Worm (Caenorhabditis elegans) whole organism, late embryonic: ENCODE data around the gene str-155.

ENCODE experiments used
- C08G9.2 ChIP-seq: sonication (generic microtip); optimal IDR thresholded peaks from 2 replicates; lab custom pipeline; 2016; ENCODE audit warnings: mild to moderate bottlenecking, missing genetic modification characterization, moderate library complexity, missing compliant biosample characterization
- F13H6.1 ChIP-seq: sonication (generic microtip); optimal IDR thresholded peaks from 2 replicates; lab custom pipeline; 2016; ENCODE audit warnings: missing genetic modification characterization, missing compliant biosample characterization
- Y22D7AL.16 ChIP-seq: sonication (generic microtip); optimal IDR thresholded peaks from 2 replicates; lab custom pipeline; 2016; ENCODE audit warnings: missing genetic modification characterization, missing compliant biosample characterization
- ahr-1 ChIP-seq: sonication (generic microtip); optimal IDR thresholded peaks from 2 replicates; lab custom pipeline; 2016; ENCODE audit warnings: missing genetic modification characterization, missing compliant biosample characterization
- ceh-19 ChIP-seq: fragments of 200-800 bp; sonication (Bioruptor generic); optimal IDR thresholded peaks from 2 replicates; lab custom pipeline; 2018; ENCODE audit warnings: mild to moderate bottlenecking, missing genetic modification characterization, missing compliant biosample characterization
- ceh-2 ChIP-seq: sonication (generic microtip); optimal IDR thresholded peaks from 2 replicates; lab custom pipeline; 2016; ENCODE audit warnings: missing genotype, missing genetic modification characterization, missing compliant biosample characterization
- ceh-22 ChIP-seq: sonication (generic microtip); optimal IDR thresholded peaks from 2 replicates; lab custom pipeline; 2017; ENCODE audit warnings: missing biosample characterization, missing genetic modification characterization
- ceh-24 ChIP-seq: sonication (generic microtip); optimal IDR thresholded peaks from 2 replicates; lab custom pipeline; 2016; ENCODE audit warnings: mild to moderate bottlenecking, missing genetic modification characterization, missing compliant biosample characterization
- ceh-30 ChIP-seq: fragments of 150-350 bp; optimal IDR thresholded peaks from 2 replicates; lab custom pipeline; 2014; ENCODE audit warnings: missing biosample characterization, missing genetic modification characterization
- ceh-31 ChIP-seq: sonication (generic microtip); optimal IDR thresholded peaks from 2 replicates; lab custom pipeline; 2016; ENCODE audit warnings: missing genetic modification characterization, missing compliant biosample characterization
- ceh-34 ChIP-seq: sonication (generic microtip); optimal IDR thresholded peaks from 2 replicates; lab custom pipeline; 2016; ENCODE audit warnings: mild to moderate bottlenecking, missing genetic modification characterization, missing compliant biosample characterization
- ceh-48 ChIP-seq: sonication (generic microtip); optimal IDR thresholded peaks from 2 replicates; lab custom pipeline; 2016; ENCODE audit warnings: missing genetic modification characterization, inconsistent platforms, missing compliant biosample characterization
- ceh-9 ChIP-seq: sonication (generic microtip); optimal IDR thresholded peaks from 2 replicates; lab custom pipeline; 2016; ENCODE audit warnings: mild to moderate bottlenecking, missing genetic modification characterization, inconsistent platforms, missing compliant biosample characterization
- dve-1 ChIP-seq: sonication (generic microtip); optimal IDR thresholded peaks from 2 replicates; lab custom pipeline; 2017; ENCODE audit warnings: antibody characterized with exemption, mild to moderate bottlenecking, missing genetic modification characterization, missing compliant biosample characterization
- elt-2 ChIP-seq: sonication (generic microtip); optimal IDR thresholded peaks from 2 replicates; lab custom pipeline; 2016; ENCODE audit warnings: missing genetic modification reagents, missing genetic modification characterization, missing compliant biosample characterization
- elt-4 ChIP-seq: sonication (generic microtip); optimal IDR thresholded peaks from 2 replicates; lab custom pipeline; 2016; ENCODE audit warnings: missing genetic modification characterization, missing compliant biosample characterization
- fkh-10 ChIP-seq: fragments of 150-350 bp; optimal IDR thresholded peaks from 2 replicates; lab custom pipeline; 2014; ENCODE audit warnings: missing biosample characterization, missing genetic modification reagents, missing genetic modification characterization
- fkh-6 ChIP-seq: sonication (generic microtip); optimal IDR thresholded peaks from 2 replicates; lab custom pipeline; 2016; ENCODE audit warnings: missing genetic modification characterization, missing compliant biosample characterization
- hlh-13 ChIP-seq: fragments of 200-800 bp; sonication (Bioruptor generic); optimal IDR thresholded peaks from 2 replicates; lab custom pipeline; 2018; ENCODE audit warnings: mild to moderate bottlenecking, missing genetic modification characterization, missing compliant biosample characterization
- hlh-15 ChIP-seq: sonication (generic microtip); optimal IDR thresholded peaks from 2 replicates; lab custom pipeline; 2016; ENCODE audit warnings: missing genetic modification characterization, missing compliant biosample characterization
- hlh-30 ChIP-seq: sonication (generic microtip); optimal IDR thresholded peaks from 2 replicates; lab custom pipeline; 2017; ENCODE audit warnings: antibody characterized with exemption, missing genetic modification characterization, missing compliant biosample characterization; ENCODE audit not compliant: insufficient read depth
- hlh-6 ChIP-seq: sonication (generic microtip); optimal IDR thresholded peaks from 2 replicates; lab custom pipeline; 2016; ENCODE audit warnings: missing genotype, missing genetic modification characterization, missing compliant biosample characterization
- lin-11 ChIP-seq: fragments of 200-800 bp; sonication (Bioruptor generic); optimal IDR thresholded peaks from 2 replicates; lab custom pipeline; 2018; ENCODE audit warnings: mild to moderate bottlenecking, missing genetic modification characterization, missing compliant biosample characterization
- madf-2 ChIP-seq: sonication (generic microtip); optimal IDR thresholded peaks from 2 replicates; lab custom pipeline; 2017; ENCODE audit warnings: missing genetic modification characterization, missing compliant biosample characterization
- mec-3 ChIP-seq: sonication (generic microtip); optimal IDR thresholded peaks from 2 replicates; lab custom pipeline; 2016; ENCODE audit warnings: borderline replicate concordance, missing genetic modification characterization, missing compliant biosample characterization
- nhr-232 ChIP-seq: sonication (generic microtip); optimal IDR thresholded peaks from 2 replicates; lab custom pipeline; 2016; ENCODE audit warnings: missing genetic modification characterization, missing compliant biosample characterization
- odd-2 ChIP-seq: sonication (generic microtip); optimal IDR thresholded peaks from 2 replicates; lab custom pipeline; 2017; ENCODE audit warnings: antibody characterized with exemption, mild to moderate bottlenecking, missing genetic modification characterization, missing compliant biosample characterization
- pag-3 ChIP-seq: sonication (generic microtip); optimal IDR thresholded peaks from 2 replicates; lab custom pipeline; 2016; ENCODE audit warnings: missing compliant biosample characterization, missing genetic modification characterization, borderline replicate concordance
- pat-9 ChIP-seq: fragments of 200-800 bp; sonication (Bioruptor generic); optimal IDR thresholded peaks from 2 replicates; lab custom pipeline; 2018; ENCODE audit warnings: mild to moderate bottlenecking, missing genetic modification characterization, moderate library complexity, missing compliant biosample characterization
- pha-4 ChIP-seq: fragments of 150-350 bp; optimal IDR thresholded peaks from 2 replicates; lab custom pipeline; 2018; ENCODE audit warnings: missing biosample characterization, missing genetic modification reagents, missing genetic modification characterization
- rnt-1 ChIP-seq: sonication (generic microtip); optimal IDR thresholded peaks from 2 replicates; lab custom pipeline; 2016; ENCODE audit warnings: missing genetic modification characterization, missing compliant biosample characterization
- sdc-2 ChIP-seq: sonication (generic microtip); optimal IDR thresholded peaks from 2 replicates; lab custom pipeline; 2016; ENCODE audit warnings: missing genotype, missing genetic modification characterization, missing compliant biosample characterization
- sox-4 ChIP-seq: sonication (generic microtip); optimal IDR thresholded peaks from 2 replicates; lab custom pipeline; 2017; ENCODE audit warnings: mild to moderate bottlenecking, missing genetic modification characterization, inconsistent platforms, missing compliant biosample characterization
- syd-9 ChIP-seq: sonication (generic microtip); optimal IDR thresholded peaks from 2 replicates; lab custom pipeline; 2016; ENCODE audit warnings: mild to moderate bottlenecking, missing genetic modification characterization, moderate library complexity, missing compliant biosample characterization
- tbx-7 ChIP-seq: sonication (generic microtip); optimal IDR thresholded peaks from 2 replicates; lab custom pipeline; 2016; ENCODE audit warnings: missing genotype, missing genetic modification characterization, missing compliant biosample characterization
- unc-3 ChIP-seq, 2 experiments: fragments of 200-800 bp in 1 of 2; sonication (Bioruptor generic) in 1 of 2; sonication (generic microtip) in 1 of 2; conservative IDR thresholded peaks in 1 of 2; optimal IDR thresholded peaks in 1 of 2; 2 replicates each; pipeline versions ENCODE4 v1.3.6 to Lab custom; 2016 to 2022; ENCODE audit warnings: missing compliant biosample characterization in 2 of 2, missing genetic modification characterization in 2 of 2, missing genetic modification reagents in 1 of 2
- zip-5 ChIP-seq: sonication (generic microtip); optimal IDR thresholded peaks from 2 replicates; lab custom pipeline; 2016; ENCODE audit warnings: missing genetic modification characterization, missing compliant biosample characterization
- ztf-16 ChIP-seq: sonication (generic microtip); optimal IDR thresholded peaks from 2 replicates; lab custom pipeline; 2017; ENCODE audit warnings: missing genetic modification characterization, missing compliant biosample characterization

Gene str-155

DNA sequence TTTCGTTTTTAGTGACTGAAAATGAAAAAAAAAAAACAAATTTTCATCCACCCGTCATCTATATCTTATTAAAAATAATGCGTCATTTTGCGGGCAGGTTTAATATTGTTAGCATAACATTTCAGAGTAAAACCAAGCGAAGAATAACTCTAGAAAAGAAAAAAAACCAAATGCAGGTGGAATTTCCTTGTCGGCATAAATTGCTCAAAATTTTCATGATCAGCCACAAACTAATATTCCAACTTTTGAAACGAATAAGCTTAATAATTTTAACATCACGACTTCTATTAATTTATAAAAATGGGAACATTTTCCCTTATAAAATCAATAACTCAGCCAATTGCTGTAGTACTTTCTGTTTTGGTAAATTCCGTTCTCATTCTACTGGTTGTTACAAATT, at the start of gene str-155:
TSS of gene str-155 (plus strand) at position 301 of the 400 bp plus-strand sequence.
- no peak for TF ChIP-seq ceh-9
- no peak for TF ChIP-seq zip-5 (tag; lab: Kevin White, UChicago)
- no peak for TF ChIP-seq lin-11 (tag; lab: Kevin White, UChicago)
- TF ChIP-seq hlh-30 (tag; lab: Kevin White, UChicago): no peak
- TF ChIP-seq C08G9.2 (tag; lab: Kevin White, UChicago): no peak
- no peak for TF ChIP-seq elt-2
- no peak for TF ChIP-seq ceh-19 (GFP tag; lab: Kevin White, UChicago)
- no peak for TF ChIP-seq elt-4
- no peak for TF ChIP-seq ceh-30 (tag; lab: Kevin White, UChicago)
- TF ChIP-seq ceh-34 (tag; lab: Kevin White, UChicago): no peak

DNA sequence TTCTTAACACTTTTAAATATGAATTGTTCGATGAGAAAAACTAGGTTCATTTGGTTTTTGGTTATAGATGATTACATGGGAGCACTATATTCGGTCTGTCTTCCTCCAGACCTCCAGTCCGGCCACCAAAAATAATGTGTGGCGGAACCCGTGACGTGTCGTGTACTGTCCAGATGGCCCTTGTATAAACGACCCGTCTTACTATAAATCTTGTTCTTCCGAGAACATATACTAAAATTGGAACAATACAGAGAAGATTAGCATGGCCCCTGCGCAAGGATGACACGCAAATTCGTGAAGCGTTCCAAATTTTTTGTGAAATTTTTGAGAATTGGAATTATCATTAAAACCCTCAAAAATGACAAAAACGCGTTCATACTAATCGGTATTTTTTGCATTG, 49.2 kb upstream of the str-155 start:
- TF ChIP-seq ceh-24 (tag; lab: Kevin White, UChicago): no peak
- TF ChIP-seq odd-2 (tag; lab: Kevin White, UChicago): no peak
- TF ChIP-seq tbx-7 (tag; lab: Kevin White, UChicago): no peak
- no peak for TF ChIP-seq elt-4
- no peak for TF ChIP-seq lin-11 (tag; lab: Kevin White, UChicago)
- no peak for TF ChIP-seq pha-4 (tag; lab: Kevin White, UChicago)
- no peak for TF ChIP-seq Y22D7AL.16 (tag; lab: Kevin White, UChicago)
- TF ChIP-seq pag-3 (tag; lab: Kevin White, UChicago): no peak
- TF ChIP-seq mec-3 (tag; lab: Kevin White, UChicago): no peak
- no peak for TF ChIP-seq pat-9 (tag; lab: Kevin White, UChicago)
- TF ChIP-seq madf-2: no peak
- no peak for TF ChIP-seq hlh-15 (tag; lab: Kevin White, UChicago)
- TF ChIP-seq rnt-1 (tag; lab: Kevin White, UChicago): no peak
- TF ChIP-seq sdc-2 (tag; lab: Kevin White, UChicago): no peak
- TF ChIP-seq fkh-10 (GFP tag; lab: Kevin White, UChicago): no peak
- no peak for TF ChIP-seq ceh-2 (tag; lab: Kevin White, UChicago)
- no peak for TF ChIP-seq dve-1 (tag; lab: Kevin White, UChicago)

DNA sequence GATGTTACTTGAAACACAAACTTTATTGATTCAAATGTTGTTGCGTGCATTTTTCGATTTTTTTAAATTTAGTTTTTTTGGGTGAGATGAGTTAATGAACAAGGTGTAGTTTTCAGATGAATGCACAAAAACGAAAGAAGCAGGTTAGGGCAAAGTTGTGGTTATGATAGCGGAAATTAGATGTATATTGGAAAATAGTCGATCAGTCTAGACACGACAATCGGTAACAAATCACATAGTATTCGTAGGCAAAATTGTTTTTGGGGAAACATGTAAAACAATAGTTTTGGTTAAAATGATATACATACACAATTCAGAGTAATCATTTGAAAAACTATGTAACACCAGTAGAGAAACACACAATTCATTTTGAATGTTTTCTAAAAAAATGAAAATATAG, 48.2 kb upstream of the str-155 start, which contains the start of gene str-172:
TSS of gene str-172 (minus strand) at position 101 of the 400 bp plus-strand sequence.
- TF ChIP-seq fkh-6 (tag; lab: Kevin White, UChicago): no peak
- TF ChIP-seq C08G9.2 (tag; lab: Kevin White, UChicago): no peak
- TF ChIP-seq nhr-232 (tag; lab: Kevin White, UChicago): no peak
- no peak for TF ChIP-seq ceh-48 (tag; lab: Kevin White, UChicago)
- TF ChIP-seq madf-2: no peak
- TF ChIP-seq syd-9 (tag; lab: Kevin White, UChicago): no peak
- no peak for TF ChIP-seq sox-4
- TF ChIP-seq fkh-10 (GFP tag; lab: Kevin White, UChicago): no peak
- TF ChIP-seq ztf-16: no peak
- no peak for TF ChIP-seq unc-3 (GFP tag; conservative IDR thresholded peaks at IDR 0.05; lab: Robert Waterston, UW)
- TF ChIP-seq unc-3 (tag; optimal IDR thresholded peaks at IDR 0.05; lab: Kevin White, UChicago): no peak
- no peak for TF ChIP-seq ceh-19 (GFP tag; lab: Kevin White, UChicago)
- no peak for TF ChIP-seq F13H6.1 (tag; lab: Kevin White, UChicago)
- TF ChIP-seq ceh-31 (tag; lab: Kevin White, UChicago): no peak
- TF ChIP-seq hlh-13 (GFP tag; lab: Kevin White, UChicago): no peak
- TF ChIP-seq ahr-1 (tag; lab: Kevin White, UChicago): no peak
- no peak for TF ChIP-seq hlh-6 (tag; lab: Kevin White, UChicago)
- no peak for TF ChIP-seq ceh-22 (tag; lab: Kevin White, UChicago)
- no peak for TF ChIP-seq elt-2
